Worm (Caenorhabditis elegans) whole organism, late embryonic: ENCODE measurements around the gene bbs-2.

ENCODE experiments used
- C38D4.7 ChIP-seq: fragments of 200-800 bp; sonication (Bioruptor generic); optimal IDR thresholded peaks from 2 replicates; lab custom pipeline; 2018; ENCODE audit warnings: mild to moderate bottlenecking, missing genetic modification characterization, moderate library complexity, missing compliant biosample characterization
- ama-1 ChIP-seq: fragments of 150-350 bp; optimal IDR thresholded peaks from 2 replicates; lab custom pipeline; 2014
- ceh-48 ChIP-seq: sonication (generic microtip); optimal IDR thresholded peaks from 2 replicates; lab custom pipeline; 2016; ENCODE audit warnings: missing genetic modification characterization, inconsistent platforms, missing compliant biosample characterization
- ets-4 ChIP-seq: sonication (generic microtip); optimal IDR thresholded peaks from 2 replicates; lab custom pipeline; 2016; ENCODE audit warnings: missing genetic modification characterization, missing compliant biosample characterization
- fkh-10 ChIP-seq: fragments of 150-350 bp; optimal IDR thresholded peaks from 2 replicates; lab custom pipeline; 2014; ENCODE audit warnings: missing biosample characterization, missing genetic modification reagents, missing genetic modification characterization
- lin-11 ChIP-seq: fragments of 200-800 bp; sonication (Bioruptor generic); optimal IDR thresholded peaks from 2 replicates; lab custom pipeline; 2018; ENCODE audit warnings: mild to moderate bottlenecking, missing genetic modification characterization, missing compliant biosample characterization
- pat-9 ChIP-seq: fragments of 200-800 bp; sonication (Bioruptor generic); optimal IDR thresholded peaks from 2 replicates; lab custom pipeline; 2018; ENCODE audit warnings: mild to moderate bottlenecking, missing genetic modification characterization, moderate library complexity, missing compliant biosample characterization
- rnt-1 ChIP-seq: sonication (generic microtip); optimal IDR thresholded peaks from 2 replicates; lab custom pipeline; 2016; ENCODE audit warnings: missing genetic modification characterization, missing compliant biosample characterization
- unc-86 ChIP-seq: sonication (generic microtip); optimal IDR thresholded peaks from 2 replicates; lab custom pipeline; 2016; ENCODE audit warnings: missing genetic modification characterization, missing compliant biosample characterization

ce11 chrIV:7920126-7920525 lies 13.7 kb upstream of the bbs-2 start, which contains the start of gene C49H3.16:
- TF ChIP-seq lin-11 (tag; lab: Kevin White, UChicago) (no peak), rnt-1 (tag; lab: Kevin White, UChicago) (no peak), C38D4.7 (GFP tag; lab: Kevin White, UChicago) (no peak), ama-1 (lab: Kevin White, UChicago) (no peak), fkh-10 (GFP tag; lab: Kevin White, UChicago) (no peak), unc-86 (no peak), ceh-48 (tag; lab: Kevin White, UChicago) (no peak), ets-4 (tag; lab: Kevin White, UChicago) (no peak), pat-9 (tag; lab: Kevin White, UChicago) (no peak)
